Worm (Caenorhabditis elegans): ENCODE results near the gene parg-2.

DNA sequence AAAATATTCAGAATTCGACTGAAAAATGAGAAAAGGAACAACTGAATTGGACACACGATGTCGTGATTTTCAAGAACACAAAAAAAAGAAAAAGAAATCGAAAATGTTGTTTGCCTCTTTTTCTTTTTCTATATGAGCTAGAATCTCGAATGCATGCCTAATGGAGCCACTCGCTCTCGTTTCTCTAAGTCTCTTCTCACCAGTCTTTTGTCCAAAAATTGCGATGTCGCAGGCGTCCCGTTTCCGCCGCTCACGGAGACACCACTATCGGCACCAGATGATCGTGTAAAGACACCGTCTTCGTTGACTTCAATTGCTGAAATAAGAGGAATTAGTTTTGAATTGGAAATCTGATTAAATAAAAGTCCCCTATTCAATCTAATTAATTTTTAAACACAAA lies 43.7 kb upstream of the parg-2 start:
- TF ChIP-seq nhr-76 (tag; optimal IDR thresholded peaks at IDR 0.05), result no peak
- no peak for TF ChIP-seq ceh-28 (tag; optimal IDR thresholded peaks at IDR 0.05)
- TF ChIP-seq R02D3.7 (tag; optimal IDR thresholded peaks at IDR 0.05), result no peak
- TF ChIP-seq nhr-12 (tag; optimal IDR thresholded peaks at IDR 0.05), result no peak
- TF ChIP-seq unc-62 (GFP tag; optimal IDR thresholded peaks at IDR 0.05), result no peak
- peak; percentile 17 for TF ChIP-seq elt-2 (tag; optimal IDR thresholded peaks at IDR 0.05)
